Fruit fly (Drosophila melanogaster) whole organism, embryonic: ENCODE results near the gene Hacd2.

Experiments used
- Bdp1 ChIP-seq: fragments of 200-800 bp; sonication (Bioruptor generic); optimal IDR thresholded peaks from 3 replicates; lab custom pipeline; 2016; ENCODE audit warnings: missing biosample characterization, missing genetic modification characterization
- BtbVII ChIP-seq: fragments of 200-800 bp; sonication (Bioruptor generic); optimal IDR thresholded peaks from 3 replicates; lab custom pipeline; 2017; ENCODE audit warnings: missing biosample characterization, mild to moderate bottlenecking, missing genetic modification characterization
- CG1024 ChIP-seq: fragments of 200-800 bp; sonication (Bioruptor generic); IDR thresholded peaks from 2 replicates; pipeline ENCODE4 v1.3.6; 2022; ENCODE audit warnings: missing biosample characterization, missing genetic modification characterization
- CG1233 ChIP-seq: fragments of 200-800 bp; sonication (Bioruptor generic); optimal IDR thresholded peaks from 4 replicates; lab custom pipeline; 2018; ENCODE audit warnings: missing biosample characterization, mild to moderate bottlenecking, missing genetic modification characterization
- CG14014 ChIP-seq: fragments of 200-800 bp; sonication (Bioruptor generic); IDR thresholded peaks from 2 replicates; pipeline ENCODE4 v1.3.6; 2022; ENCODE audit warnings: missing biosample characterization, missing genetic modification characterization
- CG17186 ChIP-seq: fragments of 200-800 bp; sonication (Bioruptor generic); optimal IDR thresholded peaks from 3 replicates; lab custom pipeline; 2017; ENCODE audit warnings: missing biosample characterization, missing genetic modification reagents, missing genetic modification characterization
- CG17612 ChIP-seq: fragments of 200-800 bp; sonication (Bioruptor generic); IDR thresholded peaks from 2 replicates; pipeline ENCODE4 v1.3.6; 2022; ENCODE audit warnings: missing biosample characterization, missing genetic modification characterization
- CG2129 ChIP-seq: fragments of 200-800 bp; sonication (Bioruptor generic); IDR thresholded peaks from 2 replicates; pipeline ENCODE4 v1.3.6; 2022; ENCODE audit warnings: missing biosample characterization, missing genetic modification characterization; ENCODE audit not compliant: partially characterized antibody
- CG31441 ChIP-seq: fragments of 200-800 bp; sonication (Bioruptor generic); IDR thresholded peaks from 2 replicates; pipeline ENCODE4 v1.3.6; 2022; ENCODE audit warnings: missing biosample characterization, missing genetic modification characterization
- CG6175 ChIP-seq: fragments of 200-800 bp; sonication (Bioruptor generic); IDR thresholded peaks from 3 replicates; pipeline ENCODE4 v1.3.6; 2022; ENCODE audit warnings: missing biosample characterization, missing genetic modification characterization
- CG6272 ChIP-seq: fragments of 200-800 bp; sonication (Bioruptor generic); IDR thresholded peaks from 2 replicates; pipeline ENCODE4 v1.3.6; 2022; ENCODE audit warnings: missing biosample characterization, missing genetic modification characterization
- CG6683 ChIP-seq: fragments of 200-800 bp; sonication (Bioruptor generic); optimal IDR thresholded peaks from 2 replicates; lab custom pipeline; 2017; ENCODE audit warnings: missing biosample characterization, mild to moderate bottlenecking, missing genetic modification characterization, missing genetic modification reagents
- CG8944 ChIP-seq: fragments of 200-800 bp; sonication (Bioruptor generic); optimal IDR thresholded peaks from 3 replicates; lab custom pipeline; 2016; ENCODE audit warnings: missing biosample characterization, missing genetic modification characterization
- CG9727 ChIP-seq: fragments of 200-800 bp; sonication (Bioruptor generic); optimal IDR thresholded peaks from 3 replicates; lab custom pipeline; 2017; ENCODE audit warnings: missing biosample characterization, mild to moderate bottlenecking, missing genetic modification characterization
- CG9797 ChIP-seq: fragments of 200-800 bp; sonication (Bioruptor generic); optimal IDR thresholded peaks from 3 replicates; lab custom pipeline; 2018; ENCODE audit warnings: missing biosample characterization, mild to moderate bottlenecking, missing genetic modification characterization
- CG9817 ChIP-seq: fragments of 200-800 bp; sonication (Bioruptor generic); optimal IDR thresholded peaks from 2 replicates; lab custom pipeline; 2018; ENCODE audit warnings: missing biosample characterization, mild to moderate bottlenecking, missing genetic modification characterization, moderate library complexity
- D19A ChIP-seq: fragments of 200-800 bp; optimal IDR thresholded peaks from 3 replicates; lab custom pipeline; 2019; ENCODE audit warnings: missing biosample characterization, mild to moderate bottlenecking, missing genetic modification characterization, moderate library complexity
- Doc3 ChIP-seq: fragments of 200-800 bp; sonication (Bioruptor generic); IDR thresholded peaks from 3 replicates; pipeline ENCODE4 v1.3.6; 2022; ENCODE audit warnings: missing biosample characterization, missing genetic modification characterization; ENCODE audit not compliant: partially characterized antibody
- Dp ChIP-seq: fragments of 200-800 bp; sonication (Bioruptor generic); optimal IDR thresholded peaks from 2 replicates; lab custom pipeline; 2018; ENCODE audit warnings: missing biosample characterization, mild to moderate bottlenecking, missing genetic modification characterization, moderate library complexity
- Fer1 ChIP-seq: fragments of 200-800 bp; sonication (Bioruptor generic); optimal IDR thresholded peaks from 2 replicates; lab custom pipeline; 2017; ENCODE audit warnings: missing biosample characterization, mild to moderate bottlenecking, missing genetic modification characterization
- Fer2 ChIP-seq: fragments of 200-800 bp; sonication (Bioruptor generic); optimal IDR thresholded peaks from 2 replicates; lab custom pipeline; 2018; ENCODE audit warnings: missing biosample characterization, mild to moderate bottlenecking, missing genetic modification characterization, moderate library complexity
- GATAe ChIP-seq: fragments of 200-800 bp; sonication (Bioruptor generic); conservative IDR thresholded peaks from 2 replicates; pipeline ENCODE4 v1.3.6; 2022; ENCODE audit warnings: missing biosample characterization, missing genetic modification characterization
- Gsc ChIP-seq: fragments of 200-800 bp; sonication (Bioruptor generic); IDR thresholded peaks from 2 replicates; pipeline ENCODE4 v1.3.6; 2022; ENCODE audit warnings: missing biosample characterization, missing genetic modification characterization
- H15 ChIP-seq: fragments of 200-800 bp; sonication (Bioruptor generic); IDR thresholded peaks from 3 replicates; pipeline ENCODE4 v1.3.6; 2022; ENCODE audit warnings: missing biosample characterization, missing genetic modification characterization
- Kr ChIP-seq: fragments of 200-800 bp; sonication (Bioruptor generic); optimal IDR thresholded peaks from 2 replicates; lab custom pipeline; 2017; ENCODE audit warnings: missing biosample characterization, mild to moderate bottlenecking, missing genetic modification characterization
- Max ChIP-seq: fragments of 200-800 bp; sonication (Bioruptor generic); optimal IDR thresholded peaks from 2 replicates; lab custom pipeline; 2016; ENCODE audit warnings: missing biosample characterization, mild to moderate bottlenecking, missing genetic modification characterization
- Myb ChIP-seq: fragments of 200-800 bp; sonication (Bioruptor generic); optimal IDR thresholded peaks from 2 replicates; lab custom pipeline; 2016; ENCODE audit warnings: missing biosample characterization, missing genetic modification characterization
- NC2α ChIP-seq: fragments of 200-800 bp; sonication (Bioruptor generic); optimal IDR thresholded peaks from 2 replicates; lab custom pipeline; 2016; ENCODE audit warnings: missing biosample characterization, missing genetic modification characterization
- Oaz ChIP-seq: fragments of 200-800 bp; sonication (Bioruptor generic); IDR thresholded peaks from 2 replicates; pipeline ENCODE4 v1.3.6; 2022; ENCODE audit warnings: missing biosample characterization, missing genetic modification characterization
- TFAM ChIP-seq: fragments of 200-800 bp; sonication (Bioruptor generic); optimal IDR thresholded peaks from 2 replicates; lab custom pipeline; 2017; ENCODE audit warnings: missing biosample characterization, missing genetic modification characterization, inconsistent platforms
- Tbp ChIP-seq: fragments of >200 bp; optimal IDR thresholded peaks from 2 replicates; lab custom pipeline; 2018; ENCODE audit warnings: missing biosample characterization, missing genetic modification characterization
- Xrp1 ChIP-seq: fragments of 200-800 bp; sonication (Bioruptor generic); IDR thresholded peaks from 2 replicates; pipeline ENCODE4 v1.3.6; 2022; ENCODE audit warnings: missing biosample characterization, missing genetic modification characterization
- al ChIP-seq: fragments of 200-800 bp; sonication (Bioruptor generic); IDR thresholded peaks from 2 replicates; pipeline ENCODE4 v1.3.6; 2022; ENCODE audit warnings: missing biosample characterization, missing genetic modification characterization
- ci ChIP-seq: fragments of 200-800 bp; sonication (Bioruptor generic); IDR thresholded peaks from 3 replicates; pipeline ENCODE4 v1.3.6; 2022; ENCODE audit warnings: missing biosample characterization, missing genetic modification characterization
- dmrt11E ChIP-seq: fragments of 200-800 bp; sonication (Bioruptor generic); optimal IDR thresholded peaks from 3 replicates; lab custom pipeline; 2018; ENCODE audit warnings: missing biosample characterization, mild to moderate bottlenecking, missing genetic modification characterization, moderate library complexity
- dpn ChIP-seq, 2 experiments: fragments of 200-800 bp; sonication (Bioruptor generic); optimal IDR thresholded peaks; 3 replicates each; lab custom pipeline; 2016; ENCODE audit warnings: missing biosample characterization in 2 of 2, missing genetic modification characterization in 2 of 2
- dysf ChIP-seq: fragments of 200-800 bp; sonication (Bioruptor generic); IDR thresholded peaks from 3 replicates; pipeline ENCODE4 v1.3.6; 2022; ENCODE audit warnings: missing biosample characterization, missing genetic modification characterization
- esg ChIP-seq: fragments of 200-800 bp; sonication (Bioruptor generic); conservative IDR thresholded peaks from 2 replicates; pipeline ENCODE4 v1.3.6; 2022; ENCODE audit warnings: missing biosample characterization, missing genetic modification characterization
- gcm ChIP-seq: fragments of 200-800 bp; sonication (Bioruptor generic); optimal IDR thresholded peaks from 2 replicates; lab custom pipeline; 2019; ENCODE audit warnings: missing biosample characterization, mild to moderate bottlenecking, missing genetic modification characterization, moderate library complexity
- gfzf ChIP-seq: fragments of 200-800 bp; sonication (Bioruptor generic); optimal IDR thresholded peaks from 2 replicates; lab custom pipeline; 2016; ENCODE audit warnings: missing biosample characterization, mild to moderate bottlenecking, missing genetic modification characterization, moderate library complexity
- gro ChIP-seq: fragments of 200-800 bp; sonication (Bioruptor generic); optimal IDR thresholded peaks from 2 replicates; lab custom pipeline; 2016; ENCODE audit warnings: missing biosample characterization, missing genetic modification characterization
- jing ChIP-seq: fragments of 200-800 bp; sonication (Bioruptor generic); optimal IDR thresholded peaks from 2 replicates; lab custom pipeline; 2018; ENCODE audit warnings: missing biosample characterization, mild to moderate bottlenecking, missing genetic modification characterization
- kni ChIP-seq: fragments of 200-800 bp; sonication (Bioruptor generic); optimal IDR thresholded peaks from 3 replicates; lab custom pipeline; 2017; ENCODE audit warnings: mild to moderate bottlenecking, missing biosample characterization, missing genetic modification reagents, missing genetic modification characterization
- knrl ChIP-seq: fragments of 200-800 bp; sonication (Bioruptor generic); IDR thresholded peaks from 3 replicates; pipeline ENCODE4 v1.3.6; 2022; ENCODE audit warnings: missing biosample characterization, missing genetic modification characterization; ENCODE audit not compliant: partially characterized antibody
- lbe ChIP-seq: fragments of 200-800 bp; sonication (Bioruptor generic); optimal IDR thresholded peaks from 2 replicates; lab custom pipeline; 2016; ENCODE audit warnings: missing biosample characterization, mild to moderate bottlenecking, missing genetic modification characterization
- odd ChIP-seq: fragments of 200-800 bp; sonication (Bioruptor generic); optimal IDR thresholded peaks from 2 replicates; lab custom pipeline; 2017; ENCODE audit warnings: missing biosample characterization, mild to moderate bottlenecking, missing genetic modification characterization
- onecut ChIP-seq: fragments of 200-800 bp; sonication (Bioruptor generic); IDR thresholded peaks from 2 replicates; pipeline ENCODE4 v1.3.6; 2022; ENCODE audit warnings: missing biosample characterization, missing genetic modification characterization
- seq ChIP-seq: fragments of 200-800 bp; sonication (Bioruptor generic); IDR thresholded peaks from 2 replicates; pipeline ENCODE4 v1.3.6; 2022; ENCODE audit warnings: missing biosample characterization, missing genetic modification characterization
- shn ChIP-seq: fragments of 200-800 bp; sonication (Bioruptor generic); optimal IDR thresholded peaks from 3 replicates; lab custom pipeline; 2016; ENCODE audit warnings: missing biosample characterization, missing genetic modification characterization
- wdn ChIP-seq: fragments of 200-800 bp; sonication (Bioruptor generic); IDR thresholded peaks from 2 replicates; pipeline ENCODE4 v1.3.6; 2022; ENCODE audit warnings: missing biosample characterization, missing genetic modification characterization
- zfh2 ChIP-seq: fragments of 200-800 bp; sonication (Bioruptor generic); optimal IDR thresholded peaks from 2 replicates; lab custom pipeline; 2016; ENCODE audit warnings: missing biosample characterization, missing genetic modification characterization

Gene Hacd2

dm6 chr2L:13445249-13445846 lies at the start of gene Hacd2 (continued):
- TF ChIP-seq Gsc (GFP tag; lab: Robert Waterston, UW) (no peak), esg (GFP tag; lab: Robert Waterston, UW) (no peak), seq (no peak), wdn (GFP tag; lab: Robert Waterston, UW) (no peak), CG17186 (GFP tag; lab: Kevin White, UChicago) (peak; percentile 43), al (peak; percentile 14; the same call in 1 of the 2 replicates), ci (peak; percentile 53), Dp (peak; percentile 52), CG31441 (GFP tag; lab: Robert Waterston, UW) (0 out of 2 replicates have a peak, but pooled peaks have one; percentile 18), Fer1 (GFP tag; lab: Kevin White, UChicago) (peak; percentile 27), Myb (GFP tag; lab: Kevin White, UChicago) (peak; percentile 100), BtbVII (GFP tag; lab: Kevin White, UChicago) (no peak), NC2α (GFP tag; lab: Kevin White, UChicago) (no peak), Xrp1 (GFP tag; lab: Robert Waterston, UW) (0 out of 2 replicates have a peak, but pooled peaks have one; percentile 14), Kr (no peak), CG2129 (GFP tag; lab: Robert Waterston, UW) (no peak), lbe (GFP tag; lab: Kevin White, UChicago) (no peak), CG1233 (no peak), Max (GFP tag; lab: Kevin White, UChicago) (peak; percentile 3), H15 (GFP tag; lab: Robert Waterston, UW) (no peak), CG9817 (no peak), CG1024 (GFP tag; lab: Robert Waterston, UW) (no peak), dpn (GFP tag; optimal IDR thresholded peaks at IDR 0.05; lab: Kevin White, UChicago) (peak; percentile 6 to 32), dmrt11E (tag; lab: Kevin White, UChicago) (no peak), zfh2 (GFP tag; lab: Kevin White, UChicago) (peak; percentile 48), onecut (GFP tag; lab: Robert Waterston, UW) (peak; percentile 96), Fer2 (no peak), dysf (GFP tag; lab: Robert Waterston, UW) (no peak), D19A (tag; lab: Kevin White, UChicago) (no peak), CG9797 (GFP tag; lab: Kevin White, UChicago) (peak; percentile 81), Oaz (no peak), gcm (GFP tag; lab: Kevin White, UChicago) (no peak), CG8944 (GFP tag; lab: Kevin White, UChicago) (peak; percentile 17), shn (GFP tag; lab: Kevin White, UChicago) (peak; percentile 22), jing (GFP tag; lab: Kevin White, UChicago) (no peak), GATAe (GFP tag; lab: Robert Waterston, UW) (peak; percentile 41), kni (GFP tag; lab: Kevin White, UChicago) (no peak), CG14014 (0 out of 2 replicates have a peak, but pooled peaks have one; percentile 9), Tbp (GFP tag; lab: Kevin White, UChicago) (no peak), CG6272 (GFP tag; lab: Robert Waterston, UW) (0 out of 2 replicates have a peak, but pooled peaks have one; percentile 16), knrl (GFP tag; lab: Robert Waterston, UW) (peak; percentile 34; the same call in 1 of the 3 replicates), gfzf (GFP tag; lab: Kevin White, UChicago) (peak; percentile 95), CG6683 (GFP tag; lab: Kevin White, UChicago) (no peak), CG6175 (GFP tag; lab: Robert Waterston, UW) (no peak), odd (no peak), Bdp1 (GFP tag; lab: Kevin White, UChicago) (peak; percentile 1), TFAM (GFP tag; lab: Kevin White, UChicago) (no peak), Doc3 (GFP tag; lab: Robert Waterston, UW) (no peak), CG9727 (GFP tag; lab: Kevin White, UChicago) (no peak), CG17612 (GFP tag; lab: Robert Waterston, UW) (no peak), gro (GFP tag; lab: Kevin White, UChicago) (peak; percentile 25)
